Fruit fly (Drosophila melanogaster): ENCODE measurements around the gene CG31391.

CG31391 gene

DNA sequence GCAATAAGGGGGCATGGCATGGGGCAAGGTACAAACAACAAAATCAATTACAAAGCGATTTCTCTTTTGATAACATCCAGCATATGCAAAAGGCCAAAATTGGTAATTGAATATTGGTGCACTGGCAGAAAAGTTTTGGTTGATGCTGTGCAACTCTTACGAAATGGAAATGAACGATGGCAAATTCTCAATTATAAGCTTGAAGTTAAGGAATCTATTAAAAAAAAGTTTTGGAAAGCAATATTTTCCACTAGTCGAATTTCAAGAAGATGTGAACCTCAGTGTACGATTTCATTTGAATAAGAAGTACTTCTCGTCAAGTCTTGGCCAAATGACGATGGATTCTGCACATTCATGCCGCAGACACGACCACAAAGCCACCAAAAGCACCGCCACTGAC lies 48.9 kb downstream of the CG31391 start (continued):
- peak; percentile 7 for TF ChIP-seq CG30431 (GFP tag; optimal IDR thresholded peaks at IDR 0.05)
- no peak for TF ChIP-seq Lpt (GFP tag; optimal IDR thresholded peaks at IDR 0.05)
- peak; percentile 28; the same call in 1 of the 2 replicates for TF ChIP-seq Atf6 (GFP tag; IDR thresholded peaks at IDR 0.05)
- TF ChIP-seq CG6791 (GFP tag; IDR thresholded peaks at IDR 0.05; ENCODE audit: partially characterized antibody) = no peak
- TF ChIP-seq CG2875 (GFP tag; optimal IDR thresholded peaks at IDR 0.05) = no peak
- no peak for TF ChIP-seq CG34376 (GFP tag; optimal IDR thresholded peaks at IDR 0.05)

DNA sequence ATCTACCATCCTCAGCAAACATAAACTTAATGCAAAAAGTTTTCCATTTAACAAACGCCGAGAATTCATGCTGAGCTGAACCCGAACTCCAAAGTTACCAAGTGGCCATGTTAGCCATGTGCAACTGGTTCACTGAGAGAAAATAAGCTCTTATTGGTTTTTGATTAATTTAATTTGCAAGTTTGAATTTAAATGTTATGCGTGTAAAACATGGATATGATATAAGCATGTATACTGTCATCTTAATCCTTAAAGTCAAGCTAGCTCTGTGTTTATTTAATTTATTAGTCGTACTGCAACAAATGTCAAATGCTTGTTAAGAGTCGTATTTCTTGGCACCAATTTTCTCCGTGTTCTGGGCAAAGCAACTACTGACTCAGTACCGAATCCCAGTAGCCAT lies 50.2 kb downstream of the CG31391 start:
- peak; percentile 22 for TF ChIP-seq Med (GFP tag)
- TF ChIP-seq unpg (GFP tag; optimal IDR thresholded peaks at IDR 0.05) = no peak

Data from whole organism, embryonic.